Fruit fly (Drosophila melanogaster): ENCODE results near the gene Taf13.

Gene Taf13

dm6 chr2L:20061018-20061657, 32.5 kb downstream of the Taf13 start, which contains the start of the genes barr and lok:
TSS of gene barr (minus strand) at chr2L:20061370.
TSS of gene lok (plus strand) at chr2L:20061422.
- TF ChIP-seq Hnf4 (GFP tag; optimal IDR thresholded peaks at IDR 0.05) (no peak), h (GFP tag; optimal IDR thresholded peaks at IDR 0.05) (peak; percentile 52), Myc (optimal IDR thresholded peaks at IDR 0.05) (peak; percentile 94), Mio (GFP tag; optimal IDR thresholded peaks at IDR 0.05) (no peak), dmrt93B (GFP tag; optimal IDR thresholded peaks at IDR 0.05) (peak; percentile 45), Abd-B (GFP tag; optimal IDR thresholded peaks at IDR 0.05) (no peak), psq (GFP tag; optimal IDR thresholded peaks at IDR 0.05) (peak; percentile 48), GATAd (GFP tag; optimal IDR thresholded peaks at IDR 0.05) (peak; percentile 14), jim (GFP tag; optimal IDR thresholded peaks at IDR 0.05) (no peak), HLH106 (tag; optimal IDR thresholded peaks at IDR 0.05) (peak; percentile 64), Sp1 (GFP tag; optimal IDR thresholded peaks at IDR 0.05) (peak; percentile 41), dsf (GFP tag; optimal IDR thresholded peaks at IDR 0.05; ENCODE audit: borderline replicate concordance) (peak; percentile 23), foxo (GFP tag; optimal IDR thresholded peaks at IDR 0.05) (peak in 1 of 2 experiments; percentile 70), woc (GFP tag; optimal IDR thresholded peaks at IDR 0.05) (peak; percentile 73), Jra (GFP tag; optimal IDR thresholded peaks at IDR 0.05) (peak; percentile 57), fru (GFP tag; optimal IDR thresholded peaks at IDR 0.05) (peak; percentile 62), br (GFP tag; optimal IDR thresholded peaks at IDR 0.05) (peak; percentile 20), Dif (GFP tag; optimal IDR thresholded peaks at IDR 0.05; ENCODE audit: partially characterized antibody) (no peak), sv (GFP tag; optimal IDR thresholded peaks at IDR 0.05) (peak; percentile 65), CG9705 (GFP tag; optimal IDR thresholded peaks at IDR 0.05) (peak; percentile 44), tai (GFP tag; optimal IDR thresholded peaks at IDR 0.05) (no peak), OdsH (GFP tag; optimal IDR thresholded peaks at IDR 0.05) (peak; percentile 16), Rel (GFP tag; optimal IDR thresholded peaks at IDR 0.05) (no peak), Rel (tag; optimal IDR thresholded peaks at IDR 0.05) (peak; percentile 31), rgr (GFP tag; optimal IDR thresholded peaks at IDR 0.05) (peak; percentile 44), ey (GFP tag; optimal IDR thresholded peaks at IDR 0.05) (peak; percentile 37)

- TF ChIP-seq sv (GFP tag; optimal IDR thresholded peaks at IDR 0.05) (no peak), Dfd (GFP tag; optimal IDR thresholded peaks at IDR 0.05) (peak; percentile 94)
These were observed 36.3 kb downstream of the Taf13 start for dm6 chr2L:20057391-20057790.

DNA sequence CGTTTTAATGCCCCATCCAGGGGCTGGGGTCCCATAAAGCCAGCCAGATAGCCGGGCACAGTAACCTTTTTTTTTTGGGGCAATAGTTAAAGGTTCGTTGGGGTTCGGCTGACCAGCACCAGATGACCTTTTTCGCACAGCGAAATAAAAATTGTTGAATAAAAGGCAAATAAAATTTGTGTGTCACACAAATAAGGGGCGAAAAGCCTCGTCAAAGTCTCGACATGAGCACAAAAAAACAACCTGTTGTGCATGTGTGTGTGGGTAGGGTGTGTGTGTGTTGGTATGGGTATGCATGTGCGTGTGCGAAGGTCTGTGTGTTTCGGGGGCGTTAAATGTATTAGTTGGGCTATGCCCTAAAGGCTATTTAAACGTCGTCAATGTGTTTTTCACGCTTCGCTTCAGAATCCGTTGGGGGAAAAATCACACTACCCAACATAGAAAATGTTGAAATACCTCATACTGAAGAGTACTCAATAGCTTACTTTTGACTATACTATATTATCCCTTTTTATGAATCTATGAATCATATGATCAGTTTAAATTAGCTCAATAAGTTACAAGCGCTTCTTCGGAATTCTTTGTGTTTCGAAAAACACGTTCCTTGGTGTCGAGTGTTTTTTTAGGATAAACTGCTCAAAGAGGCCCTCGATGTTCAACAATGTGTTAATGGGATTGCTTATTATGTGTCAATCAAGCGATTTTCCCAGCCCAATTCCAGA, 42.3 kb downstream of the Taf13 start:
- TF ChIP-seq Mio (GFP tag; optimal IDR thresholded peaks at IDR 0.05) = no peak
- no peak for TF ChIP-seq Hnf4 (GFP tag; optimal IDR thresholded peaks at IDR 0.05)
- no peak for TF ChIP-seq psq (GFP tag; optimal IDR thresholded peaks at IDR 0.05)

Data from whole organism, wandering third instar larva.